Fruit fly (Drosophila melanogaster): Measurements from ENCODE around the gene dmt.

Gene dmt

dm6 chr3R:9747900-9748663 lies 37.1 kb downstream of the dmt start:
- TF ChIP-seq CG8119 (GFP tag; IDR thresholded peaks at IDR 0.05): no peak
- TF ChIP-seq Eip93F (GFP tag; optimal IDR thresholded peaks at IDR 0.05): no peak
- TF ChIP-seq Smox (GFP tag; optimal IDR thresholded peaks at IDR 0.05): no peak
- TF ChIP-seq CG15336 (GFP tag; IDR thresholded peaks at IDR 0.05): no peak
- TF ChIP-seq CG4318 (GFP tag; optimal IDR thresholded peaks at IDR 0.05): no peak
- TF ChIP-seq CG6276 (GFP tag; optimal IDR thresholded peaks at IDR 0.05): no peak
- TF ChIP-seq fkh (GFP tag; optimal IDR thresholded peaks at IDR 0.05): no peak
- no peak for TF ChIP-seq net (GFP tag; optimal IDR thresholded peaks at IDR 0.05)
- TF ChIP-seq vri (GFP tag; optimal IDR thresholded peaks at IDR 0.05): no peak
- no peak for TF ChIP-seq Gug (GFP tag; IDR thresholded peaks at IDR 0.05)

dm6 chr3R:9754487-9754886 lies 43.5 kb downstream of the dmt start, which contains the start of gene Tti1:
Gene Tti1 (minus strand): TSS chr3R:9754686.
- TF ChIP-seq Smox (GFP tag; optimal IDR thresholded peaks at IDR 0.05) (no peak), CG11902 (GFP tag; optimal IDR thresholded peaks at IDR 0.05) (no peak), cyc (GFP tag; optimal IDR thresholded peaks at IDR 0.05) (no peak)

dm6 chr3R:9756187-9756586 lies 45.2 kb downstream of the dmt start, which contains the start of the genes Alg12 and Rpt3R:
Gene Alg12 (plus strand): TSS chr3R:9756491.
Gene Rpt3R (minus strand): TSS chr3R:9756510.
- TF ChIP-seq CG15336 (GFP tag; IDR thresholded peaks at IDR 0.05) (no peak), CG8319 (GFP tag; optimal IDR thresholded peaks at IDR 0.05) (no peak), acj6 (GFP tag; optimal IDR thresholded peaks at IDR 0.05) (no peak)

- TF ChIP-seq Sox15 (GFP tag; optimal IDR thresholded peaks at IDR 0.05) (no peak), svp (GFP tag) (peak; percentile 98), CG3032 (tag; optimal IDR thresholded peaks at IDR 0.05) (peak; percentile 36), CG1621 (tag; optimal IDR thresholded peaks at IDR 0.05) (no peak), eg (GFP tag; IDR thresholded peaks at IDR 0.05) (0 out of 3 replicates have a peak, but pooled peaks have one; percentile 30), esn (GFP tag; optimal IDR thresholded peaks at IDR 0.05) (peak; percentile 34), CG8119 (GFP tag; IDR thresholded peaks at IDR 0.05) (0 out of 3 replicates have a peak, but pooled peaks have one; percentile 23), CG9139 (GFP tag; optimal IDR thresholded peaks at IDR 0.05) (no peak)
These were observed 48.6 kb downstream of the dmt start, which contains the start of gene Mpi for dm6 chr3R:9759360-9760191. Gene Mpi (plus strand): TSS chr3R:9759622.

dm6 chr3R:9762955-9763931 lies 52.3 kb downstream of the dmt start, which contains the start of the genes Snap24 and CG8478:
Gene Snap24 (minus strand): TSS chr3R:9763150.
Gene CG8478 (plus strand): TSS chr3R:9763650.
- no peak for TF ChIP-seq Eip93F (GFP tag; optimal IDR thresholded peaks at IDR 0.05)
- peak; percentile 44 for TF ChIP-seq topi (GFP tag; optimal IDR thresholded peaks at IDR 0.05)
- TF ChIP-seq CG3032 (tag; optimal IDR thresholded peaks at IDR 0.05): peak; percentile 13
- TF ChIP-seq Eip78C (GFP tag): peak; percentile 61
- no peak for TF ChIP-seq eg (GFP tag; IDR thresholded peaks at IDR 0.05)
- no peak for TF ChIP-seq fd59A (GFP tag; optimal IDR thresholded peaks at IDR 0.05)

Data from whole organism, prepupa.